Worm (Caenorhabditis elegans) whole organism, L4 larva: ENCODE results near the gene C31G12.3.

Experiments used
- Y48G9A.11 ChIP-seq: fragments of 200-800 bp; sonication (Bioruptor generic); IDR thresholded peaks from 2 replicates; pipeline ENCODE4 v1.3.6; 2022; ENCODE audit warnings: missing genetic modification reagents, missing genetic modification characterization, missing compliant biosample characterization
- ceh-82 ChIP-seq: sonication (generic microtip); optimal IDR thresholded peaks from 2 replicates; lab custom pipeline; 2017; ENCODE audit warnings: missing biosample characterization, missing genetic modification characterization
- lim-7 ChIP-seq: fragments of 200-800 bp; sonication (Bioruptor generic); IDR thresholded peaks from 2 replicates; pipeline ENCODE4 v1.3.6; 2022; ENCODE audit warnings: missing genetic modification characterization, missing compliant biosample characterization
- lsy-2 ChIP-seq, 2 experiments: fragments of 150-350 bp in 1 of 2; sonication (generic microtip) in 1 of 2; optimal IDR thresholded peaks; 2 replicates each; lab custom pipeline; 2014 to 2017; ENCODE audit warnings: missing biosample characterization in 2 of 2, missing genetic modification characterization in 2 of 2
- nhr-77 ChIP-seq: fragments of 150-350 bp; optimal IDR thresholded peaks from 2 replicates; lab custom pipeline; 2014; ENCODE audit warnings: missing biosample characterization, missing genetic modification characterization
- unc-39 ChIP-seq: sonication (generic microtip); optimal IDR thresholded peaks from 2 replicates; lab custom pipeline; 2017; ENCODE audit warnings: missing biosample characterization, missing genetic modification characterization

DNA sequence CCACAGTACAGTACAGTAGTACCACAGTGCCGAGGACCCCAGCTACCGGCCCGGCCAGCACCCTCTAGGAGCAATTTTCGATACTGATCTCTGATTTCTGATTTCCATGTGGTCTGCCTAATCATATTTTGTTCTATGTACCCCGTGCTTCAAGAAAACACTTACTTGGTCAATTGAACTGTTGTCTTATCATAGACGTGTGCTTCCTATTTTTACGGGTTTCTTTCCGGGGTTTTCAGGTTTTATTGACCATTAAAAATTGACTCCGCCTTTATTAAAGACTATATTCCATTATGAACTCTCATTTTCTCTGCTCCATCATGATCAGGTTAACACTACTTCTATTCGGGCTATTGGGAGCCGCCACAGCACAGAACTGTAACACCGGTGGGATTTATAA, 27.3 kb upstream of the C31G12.3 start, which contains the start of gene clec-48:
- no peak for TF ChIP-seq unc-39 (tag; lab: Kevin White, UChicago)
- no peak for TF ChIP-seq lsy-2 (tag; optimal IDR thresholded peaks at IDR 0.05; lab: Kevin White, UChicago)
- TF ChIP-seq nhr-77 (tag; lab: Kevin White, UChicago), result no peak
- TF ChIP-seq lim-7 (GFP tag; lab: Robert Waterston, UW), result no peak
- no peak for TF ChIP-seq ceh-82
- TF ChIP-seq Y48G9A.11 (GFP tag; lab: Robert Waterston, UW), result no peak
